Worm (Caenorhabditis elegans) whole organism, L1 larva: Measurements from ENCODE around the gene umps-1.

Source experiments
- F16B12.6 ChIP-seq: fragments of 150-350 bp; optimal IDR thresholded peaks from 2 replicates; lab custom pipeline; 2014; ENCODE audit warnings: missing biosample characterization, missing genetic modification characterization
- aha-1 ChIP-seq: fragments of 150-350 bp; optimal IDR thresholded peaks from 2 replicates; lab custom pipeline; 2014; ENCODE audit warnings: missing biosample characterization, missing genetic modification characterization
- blmp-1 ChIP-seq: fragments of 150-350 bp; optimal IDR thresholded peaks from 2 replicates; lab custom pipeline; 2014; ENCODE audit warnings: missing biosample characterization, missing genetic modification characterization
- ceh-63 ChIP-seq: fragments of 200-800 bp; sonication (Bioruptor generic); optimal IDR thresholded peaks from 2 replicates; lab custom pipeline; 2018; ENCODE audit warnings: mild to moderate bottlenecking, missing genetic modification characterization, missing compliant biosample characterization
- dpl-1 ChIP-seq, 3 experiments: fragments of 150-350 bp in 2 of 3; sonication (generic microtip) in 1 of 3; optimal IDR thresholded peaks; 2 replicates each; lab custom pipeline; 2014 to 2017; ENCODE audit warnings: missing biosample characterization in 3 of 3, missing genetic modification characterization in 3 of 3, missing genetic modification reagents in 3 of 3
- efl-1 ChIP-seq, 4 experiments: fragments of 150-350 bp; optimal IDR thresholded peaks in 3 of 4; peaks in 1 of 4; 1 replicate in 1 of 4; 2 replicates in 3 of 4; lab custom pipeline; 2014; ENCODE audit warnings: missing biosample characterization in 2 of 4, missing genetic modification characterization in 2 of 4, missing genetic modification reagents in 2 of 4
- elt-2 ChIP-seq: sonication (generic microtip); optimal IDR thresholded peaks from 2 replicates; lab custom pipeline; 2016; ENCODE audit warnings: missing genetic modification characterization, mild to moderate bottlenecking, inconsistent platforms, missing compliant biosample characterization, missing genetic modification reagents
- lin-39 ChIP-seq: fragments of 150-350 bp; optimal IDR thresholded peaks from 2 replicates; lab custom pipeline; 2014; ENCODE audit warnings: missing biosample characterization, missing genetic modification reagents, missing genetic modification characterization
- mep-1 ChIP-seq: fragments of 150-350 bp; optimal IDR thresholded peaks from 2 replicates; lab custom pipeline; 2014; ENCODE audit warnings: missing biosample characterization, missing genetic modification characterization
- nhr-12 ChIP-seq: sonication (generic microtip); optimal IDR thresholded peaks from 2 replicates; lab custom pipeline; 2017; ENCODE audit warnings: missing biosample characterization, missing genetic modification characterization
- nhr-28 ChIP-seq: fragments of 150-350 bp; optimal IDR thresholded peaks from 2 replicates; lab custom pipeline; 2014; ENCODE audit warnings: missing biosample characterization, missing genetic modification characterization
- nhr-76 ChIP-seq: sonication (generic microtip); optimal IDR thresholded peaks from 2 replicates; lab custom pipeline; 2017; ENCODE audit warnings: missing biosample characterization, missing genetic modification characterization
- nhr-84 ChIP-seq: sonication (generic microtip); optimal IDR thresholded peaks from 2 replicates; lab custom pipeline; 2017; ENCODE audit warnings: missing biosample characterization, missing genetic modification characterization
- nhr-85 ChIP-seq: sonication (generic microtip); peaks from one replicate; lab custom pipeline; 2016; ENCODE audit warnings: missing genetic modification characterization, inconsistent platforms, missing compliant biosample characterization
- sup-37 ChIP-seq: fragments of 200-800 bp; sonication (Bioruptor generic); optimal IDR thresholded peaks from 2 replicates; lab custom pipeline; 2018; ENCODE audit warnings: mild to moderate bottlenecking, missing genetic modification characterization, missing compliant biosample characterization
- ztf-11 ChIP-seq, 2 experiments: sonication (generic microtip); optimal IDR thresholded peaks; 2 replicates each; lab custom pipeline; 2016 to 2017; ENCODE audit warnings: missing genetic modification characterization in 2 of 2, missing biosample characterization in 1 of 2, missing compliant biosample characterization in 1 of 2

umps-1 gene

ce11 chrIII:10316653-10317052, 40.8 kb downstream of the umps-1 start:
- peak; percentile 93 for TF ChIP-seq nhr-85
- TF ChIP-seq, all 84 proteins: peak for 1; not testable (repeated sequence) for 83

DNA sequence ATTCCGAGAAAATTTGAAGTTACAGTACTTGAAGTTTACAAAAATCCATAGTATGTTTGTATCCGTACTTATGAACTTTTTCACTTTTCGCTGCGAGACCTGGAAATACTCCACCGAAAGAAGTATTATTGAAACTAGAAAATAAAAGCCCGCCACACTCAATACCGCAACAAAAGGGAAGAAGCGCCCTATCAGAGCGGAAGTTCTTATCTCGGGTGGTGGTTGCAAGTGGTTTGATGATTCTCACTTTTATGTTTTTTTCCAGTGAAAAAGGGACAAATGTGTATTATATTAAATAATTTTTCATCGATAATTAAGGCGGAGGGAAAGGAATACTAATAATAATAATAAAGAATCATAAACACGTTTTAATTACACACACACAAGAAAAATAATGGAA, 43.2 kb downstream of the umps-1 start:
- peak; percentile 10 for TF ChIP-seq elt-2 (tag; lab: Kevin White, UChicago)
- TF ChIP-seq efl-1 (optimal IDR thresholded peaks at IDR 0.05; lab: Kevin White, UChicago), result no peak
- peak in 1 of 2 experiments; percentile 1 for TF ChIP-seq efl-1 (GFP tag; optimal IDR thresholded peaks at IDR 0.05 in 1 of 2; lab: Kevin White, UChicago)
- no peak for TF ChIP-seq ztf-11 (tag; optimal IDR thresholded peaks at IDR 0.05; lab: Kevin White, UChicago)
- no peak for TF ChIP-seq nhr-76 (tag; lab: Kevin White, UChicago)
- TF ChIP-seq, all 84 proteins: peak for 2

ce11 chrIII:10311016-10311415, 46.4 kb downstream of the umps-1 start, which contains the start of gene T07A5.7:
Gene T07A5.7 (minus strand): TSS chrIII:10311116.
- TF ChIP-seq nhr-12 (tag; lab: Kevin White, UChicago) (no peak), dpl-1 (GFP tag; optimal IDR thresholded peaks at IDR 0.05; lab: Kevin White, UChicago) (no peak), F16B12.6 (no peak), efl-1 (optimal IDR thresholded peaks at IDR 0.05; lab: Kevin White, UChicago) (no peak), efl-1 (GFP tag; optimal IDR thresholded peaks at IDR 0.05 in 1 of 2; lab: Kevin White, UChicago) (peak in 1 of 2 experiments; percentile 59), lin-39 (no peak), nhr-84 (no peak), mep-1 (tag; lab: Kevin White, UChicago) (no peak), sup-37 (no peak), aha-1 (tag; lab: Kevin White, UChicago) (no peak)

ce11 chrIII:10306049-10306448, 51.4 kb downstream of the umps-1 start, which contains the start of gene T07A5.1:
Gene T07A5.1 (minus strand): TSS chrIII:10306197.
- TF ChIP-seq mep-1 (tag; lab: Kevin White, UChicago) (no peak), ceh-63 (GFP tag; lab: Kevin White, UChicago) (no peak), nhr-28 (tag; lab: Kevin White, UChicago) (no peak), nhr-85 (peak; percentile 60), F16B12.6 (no peak), lin-39 (peak; percentile 15), blmp-1 (tag; lab: Kevin White, UChicago) (no peak)
